Worm (Caenorhabditis elegans) whole organism, L2 larva: Measurements from ENCODE around the gene srd-10.
A peak's percentile ranks its signal among the peaks of the same experiment; 100 is the strongest.
"Not testable (repeated sequence)": the region's sequence is repeated elsewhere in the genome, so short reads cannot be mapped to it uniquely, and the experiment has no call there.

Source experiments
- F13H6.1 ChIP-seq: sonication (generic microtip); optimal IDR thresholded peaks from 2 replicates; lab custom pipeline; 2016; ENCODE audit warnings: missing genetic modification characterization, missing compliant biosample characterization
- R02D3.7 ChIP-seq: fragments of 150-350 bp; optimal IDR thresholded peaks from 2 replicates; lab custom pipeline; 2014; ENCODE audit warnings: missing biosample characterization, missing genetic modification characterization
- Y55F3AM.14 ChIP-seq: fragments of 200-800 bp; sonication (Bioruptor generic); optimal IDR thresholded peaks from 2 replicates; lab custom pipeline; 2018; ENCODE audit warnings: mild to moderate bottlenecking, missing genetic modification characterization, missing compliant biosample characterization
- aly-2 ChIP-seq: fragments of 150-350 bp; optimal IDR thresholded peaks from 2 replicates; lab custom pipeline; 2014; ENCODE audit warnings: missing biosample characterization, missing genetic modification characterization
- blmp-1 ChIP-seq: sonication (generic microtip); optimal IDR thresholded peaks from 2 replicates; lab custom pipeline; 2017; ENCODE audit warnings: missing genetic modification characterization, mild to moderate bottlenecking, missing compliant biosample characterization, antibody characterized with exemption, moderate library complexity; ENCODE audit not compliant: insufficient read depth
- ceh-16 ChIP-seq: fragments of 150-350 bp; optimal IDR thresholded peaks from 2 replicates; lab custom pipeline; 2014; ENCODE audit warnings: missing biosample characterization, missing genetic modification characterization
- ceh-82 ChIP-seq: fragments of 150-350 bp; optimal IDR thresholded peaks from 2 replicates; lab custom pipeline; 2014; ENCODE audit warnings: missing biosample characterization, missing genetic modification characterization
- crh-2 ChIP-seq: sonication (generic microtip); optimal IDR thresholded peaks from 2 replicates; lab custom pipeline; 2017; ENCODE audit warnings: missing biosample characterization, missing genetic modification characterization
- dmd-4 ChIP-seq: sonication (generic microtip); optimal IDR thresholded peaks from 2 replicates; lab custom pipeline; 2017; ENCODE audit warnings: missing biosample characterization, missing genetic modification characterization
- egl-27 ChIP-seq: sonication (generic microtip); optimal IDR thresholded peaks from 3 replicates; lab custom pipeline; 2017; ENCODE audit warnings: missing biosample characterization, missing genetic modification reagents, missing genetic modification characterization
- elt-3 ChIP-seq: sonication (generic microtip); optimal IDR thresholded peaks from 2 replicates; lab custom pipeline; 2017; ENCODE audit warnings: missing biosample characterization, missing genetic modification characterization
- fos-1 ChIP-seq: fragments of 150-350 bp; optimal IDR thresholded peaks from 2 replicates; lab custom pipeline; 2014; ENCODE audit warnings: missing biosample characterization, missing genetic modification characterization
- gmeb-1 ChIP-seq: fragments of 150-350 bp; optimal IDR thresholded peaks from 2 replicates; lab custom pipeline; 2014; ENCODE audit warnings: missing biosample characterization, missing genetic modification characterization
- lin-11 ChIP-seq: fragments of 150-350 bp; sonication (generic microtip); optimal IDR thresholded peaks from 2 replicates; lab custom pipeline; 2014; ENCODE audit warnings: missing biosample characterization, missing genetic modification characterization, inconsistent platforms, mixed read lengths
- lin-39 ChIP-seq: fragments of 150-350 bp; optimal IDR thresholded peaks from 2 replicates; lab custom pipeline; 2014; ENCODE audit warnings: missing biosample characterization, missing genetic modification reagents, missing genetic modification characterization
- lsy-2 ChIP-seq, 2 experiments: fragments of 150-350 bp in 1 of 2; sonication (generic microtip) in 1 of 2; optimal IDR thresholded peaks; 2 replicates each; lab custom pipeline; 2014 to 2017; ENCODE audit warnings: missing biosample characterization in 2 of 2, missing genetic modification characterization in 2 of 2
- mdl-1 ChIP-seq, 2 experiments: fragments of 150-350 bp in 1 of 2; sonication (generic microtip) in 1 of 2; optimal IDR thresholded peaks; 2 replicates each; lab custom pipeline; 2017; ENCODE audit warnings: missing biosample characterization in 2 of 2, missing genetic modification characterization in 2 of 2
- nhr-10 ChIP-seq: sonication (generic microtip); optimal IDR thresholded peaks from 2 replicates; lab custom pipeline; 2017; ENCODE audit warnings: missing biosample characterization, missing genetic modification characterization
- nhr-129 ChIP-seq: fragments of 150-350 bp; optimal IDR thresholded peaks from 2 replicates; lab custom pipeline; 2014; ENCODE audit warnings: missing biosample characterization, missing genetic modification characterization
- nhr-21 ChIP-seq: fragments of 150-350 bp; optimal IDR thresholded peaks from 2 replicates; lab custom pipeline; 2014; ENCODE audit warnings: missing biosample characterization, missing genetic modification characterization
- nhr-23 ChIP-seq: fragments of 150-350 bp; optimal IDR thresholded peaks from 2 replicates; lab custom pipeline; 2014; ENCODE audit warnings: missing biosample characterization, missing genetic modification reagents, missing genetic modification characterization
- nhr-237 ChIP-seq: fragments of 150-350 bp; optimal IDR thresholded peaks from 2 replicates; lab custom pipeline; 2014; ENCODE audit warnings: missing biosample characterization, missing genetic modification characterization
- nhr-25 ChIP-seq: fragments of 150-350 bp; sonication (generic microtip); optimal IDR thresholded peaks from 3 replicates; lab custom pipeline; 2014; ENCODE audit warnings: missing biosample characterization, missing genetic modification characterization
- nhr-77 ChIP-seq: fragments of 150-350 bp; optimal IDR thresholded peaks from 2 replicates; lab custom pipeline; 2014; ENCODE audit warnings: missing biosample characterization, missing genetic modification characterization
- peb-1 ChIP-seq: fragments of 150-350 bp; optimal IDR thresholded peaks from 2 replicates; lab custom pipeline; 2014; ENCODE audit warnings: missing biosample characterization, missing genetic modification characterization
- sem-4 ChIP-seq: fragments of 150-350 bp; optimal IDR thresholded peaks from 2 replicates; lab custom pipeline; 2014; ENCODE audit warnings: missing biosample characterization, missing genetic modification reagents, missing genetic modification characterization
- skn-1 ChIP-seq: sonication (generic microtip); optimal IDR thresholded peaks from 2 replicates; lab custom pipeline; 2017; ENCODE audit warnings: missing biosample characterization, missing genetic modification characterization
- sma-9 ChIP-seq, 2 experiments: fragments of 150-350 bp in 1 of 2; sonication (generic microtip) in 1 of 2; optimal IDR thresholded peaks; 2 replicates each; lab custom pipeline; 2014 to 2016; ENCODE audit warnings: missing genetic modification characterization in 2 of 2, mild to moderate bottlenecking in 1 of 2, missing biosample characterization in 1 of 2, missing compliant biosample characterization in 1 of 2, missing genetic modification reagents in 1 of 2, moderate library complexity in 1 of 2
- snpc-4 ChIP-seq: fragments of 150-350 bp; optimal IDR thresholded peaks from 2 replicates; lab custom pipeline; 2014; ENCODE audit warnings: missing biosample characterization, missing genetic modification characterization
- unc-39 ChIP-seq: fragments of 150-350 bp; optimal IDR thresholded peaks from 2 replicates; lab custom pipeline; 2014; ENCODE audit warnings: missing biosample characterization, missing genetic modification characterization
- unc-62 ChIP-seq: fragments of 150-350 bp; optimal IDR thresholded peaks from 2 replicates; lab custom pipeline; 2014; ENCODE audit warnings: missing biosample characterization, missing genetic modification reagents, missing genetic modification characterization
- zag-1 ChIP-seq: fragments of 150-350 bp; optimal IDR thresholded peaks from 2 replicates; lab custom pipeline; 2014; ENCODE audit warnings: missing biosample characterization, missing genetic modification characterization
- ztf-4 ChIP-seq: fragments of 150-350 bp; optimal IDR thresholded peaks from 2 replicates; lab custom pipeline; 2014; ENCODE audit warnings: missing biosample characterization, missing genetic modification characterization

The srd-10 gene

DNA sequence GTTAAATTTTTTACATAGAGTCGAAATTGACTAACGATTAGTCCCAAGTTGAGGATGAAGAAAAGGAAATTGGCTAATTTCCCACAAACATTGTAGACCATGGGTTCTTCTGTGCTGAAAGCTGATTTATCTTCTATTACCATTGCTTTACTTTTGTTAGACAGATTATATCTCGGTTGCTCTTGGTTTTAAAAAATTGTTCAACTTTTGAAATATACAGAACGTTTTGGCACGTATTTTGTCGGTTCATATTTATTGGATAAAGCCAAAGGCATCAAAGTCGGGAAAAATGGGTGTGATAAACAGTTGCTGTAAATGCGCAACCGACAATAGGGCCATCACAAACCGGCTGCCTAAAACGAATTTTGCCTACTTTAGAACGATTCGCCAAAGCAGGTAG lies 16.8 kb downstream of the srd-10 start, which contains the start of gene tsp-5:
TSS of gene tsp-5 (minus strand) at position 101 of the 400 bp plus-strand sequence.
- TF ChIP-seq elt-3 (tag; lab: Kevin White, UChicago) = no peak
- no peak for TF ChIP-seq lin-11
- TF ChIP-seq gmeb-1 (tag; lab: Kevin White, UChicago) = no peak
- TF ChIP-seq R02D3.7 = no peak
- no peak for TF ChIP-seq aly-2 (tag; lab: Kevin White, UChicago)
- no peak for TF ChIP-seq dmd-4 (tag; lab: Kevin White, UChicago)

DNA sequence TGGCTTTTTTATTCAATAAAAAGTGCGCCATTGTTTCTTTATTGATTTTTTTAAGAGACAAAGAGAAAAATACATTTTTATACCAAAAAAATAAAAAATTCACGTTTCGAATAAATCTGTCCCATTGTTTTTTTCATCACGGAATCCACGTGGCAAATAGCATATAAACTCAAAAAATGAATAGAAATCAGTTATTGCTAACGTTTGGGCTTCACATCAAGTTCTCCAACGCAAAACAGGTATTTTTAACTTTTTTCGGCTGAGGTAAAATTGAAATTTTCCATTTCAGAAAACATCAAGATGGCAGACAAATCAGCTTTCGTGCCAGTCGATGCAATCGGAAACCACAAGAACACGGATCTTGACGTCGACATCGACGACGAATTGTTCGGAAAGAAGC lies 18.5 kb downstream of the srd-10 start, which contains the start of gene Y45F10B.3:
TSS of gene Y45F10B.3 (plus strand) at position 301 of the 400 bp plus-strand sequence.
- TF ChIP-seq egl-27 (tag; lab: Kevin White, UChicago) (no peak), nhr-25 (tag; lab: Kevin White, UChicago) (no peak), elt-3 (tag; lab: Kevin White, UChicago) (no peak), nhr-23 (tag; lab: Kevin White, UChicago) (no peak)

ce11 chrIV:13597813-13598212 lies 23.0 kb downstream of the srd-10 start, which contains the start of gene Y45F10B.9:
TSS of gene Y45F10B.9 (minus strand) at chrIV:13597913.
- not testable (repeated sequence) for TF ChIP-seq nhr-129 (tag; lab: Kevin White, UChicago); ceh-16 (tag; lab: Kevin White, UChicago); zag-1

- peak; percentile 60 for TF ChIP-seq snpc-4
- TF ChIP-seq nhr-21 (tag; lab: Kevin White, UChicago) = no peak
- TF ChIP-seq, all 48 proteins: peak for 1
Measured at ce11 chrIV:13600643-13601042, 25.8 kb downstream of the srd-10 start.

ce11 chrIV:13601428-13601827 lies 26.6 kb downstream of the srd-10 start:
- TF ChIP-seq ztf-4 (tag; lab: Kevin White, UChicago) = no peak

- TF ChIP-seq fos-1 (tag; lab: Kevin White, UChicago) (no peak), snpc-4 (peak; percentile 60)
Measured at ce11 chrIV:13601973-13602669, 27.3 kb downstream of the srd-10 start, which contains the start of gene Y45F10B.59. TSS of gene Y45F10B.59 (plus strand) at chrIV:13602619.

DNA sequence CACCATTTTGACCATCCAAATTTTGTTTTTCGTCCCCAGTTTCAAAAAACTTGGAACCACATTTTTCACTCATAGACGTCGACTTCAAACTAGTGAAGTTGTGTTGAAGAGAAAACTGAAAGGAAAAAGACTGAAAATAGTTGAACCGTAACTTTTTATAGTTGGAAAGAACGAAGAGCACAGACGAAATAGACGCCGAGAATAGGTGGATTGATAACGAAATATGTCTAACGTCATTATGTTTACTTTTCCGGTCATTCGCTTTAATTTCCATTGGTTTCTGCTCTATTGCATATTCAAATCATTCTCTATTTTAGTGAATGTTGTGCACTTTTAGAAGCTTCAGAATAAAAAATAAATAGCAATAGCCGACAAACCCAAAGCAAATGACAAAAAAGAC lies 34.9 kb downstream of the srd-10 start, which contains the start of gene C08F11.13:
TSS of gene C08F11.13 (minus strand) at position 138 of the 400 bp plus-strand sequence.
- TF ChIP-seq R02D3.7 = no peak
- TF ChIP-seq lin-39 (tag; lab: Kevin White, UChicago) = no peak
- peak; percentile 18 for TF ChIP-seq gmeb-1 (tag; lab: Kevin White, UChicago)
- TF ChIP-seq nhr-129 (tag; lab: Kevin White, UChicago) = peak; percentile 12
- no peak for TF ChIP-seq aly-2 (tag; lab: Kevin White, UChicago)
- TF ChIP-seq peb-1 (tag; lab: Kevin White, UChicago) = no peak
- TF ChIP-seq sma-9 (GFP tag; optimal IDR thresholded peaks at IDR 0.05; lab: Kevin White, UChicago) = peak; percentile 60
- TF ChIP-seq sma-9 (tag; optimal IDR thresholded peaks at IDR 0.05; lab: Kevin White, UChicago) = no peak
- peak; percentile 43 for TF ChIP-seq fos-1 (tag; lab: Kevin White, UChicago)
- no peak for TF ChIP-seq F13H6.1

- no peak for TF ChIP-seq nhr-10 (tag; lab: Kevin White, UChicago)
- TF ChIP-seq blmp-1 (tag; lab: Kevin White, UChicago) = no peak
- TF ChIP-seq unc-39 = no peak
- no peak for TF ChIP-seq aly-2 (tag; lab: Kevin White, UChicago)
- no peak for TF ChIP-seq sem-4 (tag; lab: Kevin White, UChicago)
- TF ChIP-seq Y55F3AM.14 (GFP tag; lab: Kevin White, UChicago) = no peak
- TF ChIP-seq nhr-237 = no peak
- TF ChIP-seq lsy-2 (tag; optimal IDR thresholded peaks at IDR 0.05; lab: Kevin White, UChicago) = no peak
- no peak for TF ChIP-seq ztf-4 (tag; lab: Kevin White, UChicago)
- TF ChIP-seq sma-9 (GFP tag; optimal IDR thresholded peaks at IDR 0.05; lab: Kevin White, UChicago) = no peak
- no peak for TF ChIP-seq sma-9 (tag; optimal IDR thresholded peaks at IDR 0.05; lab: Kevin White, UChicago)
- TF ChIP-seq crh-2 = no peak
- TF ChIP-seq ceh-16 (tag; lab: Kevin White, UChicago) = no peak
- TF ChIP-seq ceh-82 (tag; lab: Kevin White, UChicago) = no peak
- TF ChIP-seq mdl-1 (tag; optimal IDR thresholded peaks at IDR 0.05; lab: Kevin White, UChicago) = no peak
- no peak for TF ChIP-seq skn-1
- no peak for TF ChIP-seq nhr-77 (tag; lab: Kevin White, UChicago)
- no peak for TF ChIP-seq R02D3.7
- no peak for TF ChIP-seq unc-62 (GFP tag; lab: Kevin White, UChicago)
- no peak for TF ChIP-seq peb-1 (tag; lab: Kevin White, UChicago)
Measured at ce11 chrIV:13619203-13619602, 44.4 kb downstream of the srd-10 start, which contains the start of gene C08F11.3. TSS of gene C08F11.3 (plus strand) at chrIV:13619503.
